Fruit fly (Drosophila melanogaster): ENCODE results near the gene CG12877.

The CG12877 gene

dm6 chr3R:27700229-27700573, 6.7 kb upstream of the CG12877 start, which contains the start of gene btz (continued):
- TF ChIP-seq Elba2 (GFP tag; optimal IDR thresholded peaks at IDR 0.05) (peak; percentile 83), MBD-R2 (GFP tag; IDR thresholded peaks at IDR 0.05) (peak; percentile 64; the same call in 1 of the 2 replicates), CG17186 (GFP tag; optimal IDR thresholded peaks at IDR 0.05) (peak; percentile 7), Chrac-16 (GFP tag; optimal IDR thresholded peaks at IDR 0.05) (no peak)

dm6 chr3R:27706039-27706580, 790 bp upstream of the CG12877 start:
- peak; percentile 74 for TF ChIP-seq nom (GFP tag; optimal IDR thresholded peaks at IDR 0.05)
- peak in 1 of 2 experiments; percentile 49 for TF ChIP-seq bsh (GFP tag; optimal IDR thresholded peaks at IDR 0.05)
- TF ChIP-seq p53 (GFP tag; optimal IDR thresholded peaks at IDR 0.05), result no peak
- TF ChIP-seq CG4328 (GFP tag; optimal IDR thresholded peaks at IDR 0.05), result no peak
- TF ChIP-seq Med (GFP tag), result peak; percentile 68
- no peak for TF ChIP-seq CG34224 (GFP tag; IDR thresholded peaks at IDR 0.05; ENCODE audit: partially characterized antibody)
- TF ChIP-seq grn (GFP tag; optimal IDR thresholded peaks at IDR 0.05), result peak; percentile 71
- no peak for TF ChIP-seq kay (GFP tag; optimal IDR thresholded peaks at IDR 0.05)
- peak; percentile 89 for TF ChIP-seq sug (tag; optimal IDR thresholded peaks at IDR 0.05)
- peak; percentile 10 for TF ChIP-seq cad (GFP tag; optimal IDR thresholded peaks at IDR 0.05)
- TF ChIP-seq chinmo (GFP tag; IDR thresholded peaks at IDR 0.05; ENCODE audit: partially characterized antibody), result 0 out of 4 replicates have a peak, but pooled peaks have one; percentile 60
- TF ChIP-seq CG4730 (GFP tag; IDR thresholded peaks at IDR 0.05), result no peak
- no peak for TF ChIP-seq CrebB (tag; optimal IDR thresholded peaks at IDR 0.05)
- no peak for TF ChIP-seq CG7372 (GFP tag; IDR thresholded peaks at IDR 0.05)
- TF ChIP-seq tio (GFP tag; optimal IDR thresholded peaks at IDR 0.05), result no peak
- TF ChIP-seq dpn (GFP tag; optimal IDR thresholded peaks at IDR 0.05), result no peak

dm6 chr3R:27736367-27737005, 29.6 kb downstream of the CG12877 start, which contains the start of gene Ets98B:
Ets98B (plus strand) TSS chr3R:27736538.
- TF ChIP-seq bcd (GFP tag; optimal IDR thresholded peaks at IDR 0.05) (no peak), Trl (optimal IDR thresholded peaks at IDR 0.05) (peak; percentile 31 to 58), Trl (GFP tag; optimal IDR thresholded peaks at IDR 0.05) (no peak), CG13123 (GFP tag; optimal IDR thresholded peaks at IDR 0.05) (no peak), Meics (GFP tag; optimal IDR thresholded peaks at IDR 0.05) (peak; percentile 59), Oli (tag; optimal IDR thresholded peaks at IDR 0.05) (no peak), CG8478 (optimal IDR thresholded peaks at IDR 0.05) (peak; percentile 66), CG8290 (GFP tag; optimal IDR thresholded peaks at IDR 0.05) (no peak), CG8290 (tag; optimal IDR thresholded peaks at IDR 0.05) (peak in 1 of 2 experiments; percentile 22), HLH3B (GFP tag; IDR thresholded peaks at IDR 0.05) (no peak), ase (GFP tag; IDR thresholded peaks at IDR 0.05) (0 out of 3 replicates have a peak, but pooled peaks have one; percentile 20), lmd (GFP tag; IDR thresholded peaks at IDR 0.05) (no peak), Asciz (GFP tag; optimal IDR thresholded peaks at IDR 0.05) (no peak), stwl (tag; optimal IDR thresholded peaks at IDR 0.05) (no peak), Med (GFP tag) (peak; percentile 7), en (GFP tag; optimal IDR thresholded peaks at IDR 0.05) (no peak), Myb (GFP tag; optimal IDR thresholded peaks at IDR 0.05) (no peak), CG8944 (GFP tag; optimal IDR thresholded peaks at IDR 0.05) (no peak), pros (GFP tag; optimal IDR thresholded peaks at IDR 0.05) (no peak), CG10321 (GFP tag; IDR thresholded peaks at IDR 0.05) (no peak), Dll (GFP tag; IDR thresholded peaks at IDR 0.05; ENCODE audit: partially characterized antibody) (no peak), Atf3 (GFP tag; optimal IDR thresholded peaks at IDR 0.05) (no peak), CG31441 (GFP tag; IDR thresholded peaks at IDR 0.05) (no peak), lab (GFP tag; optimal IDR thresholded peaks at IDR 0.05) (no peak), tll (GFP tag; optimal IDR thresholded peaks at IDR 0.05) (no peak), chn (GFP tag; optimal IDR thresholded peaks at IDR 0.05) (no peak), CG3726 (GFP tag; IDR thresholded peaks at IDR 0.05) (0 out of 3 replicates have a peak, but pooled peaks have one; percentile 27), Jarid2 (GFP tag; optimal IDR thresholded peaks at IDR 0.05) (peak; percentile 18), NfI (GFP tag; optimal IDR thresholded peaks at IDR 0.05) (no peak), az2 (GFP tag; optimal IDR thresholded peaks at IDR 0.05) (no peak)

Data from whole organism, embryonic.